Fruit fly (Drosophila melanogaster): ENCODE data around the gene Gdh.

Gdh gene

dm6 chr3R:23964913-23965718 is 22.2 kb upstream of the Gdh start:
- TF ChIP-seq pad (GFP tag; optimal IDR thresholded peaks at IDR 0.05) = no peak
- no peak for TF ChIP-seq Clk (GFP tag; optimal IDR thresholded peaks at IDR 0.05)
- TF ChIP-seq CG5204 (GFP tag; optimal IDR thresholded peaks at IDR 0.05) = no peak
- no peak for TF ChIP-seq toe (GFP tag; optimal IDR thresholded peaks at IDR 0.05)
- TF ChIP-seq Mnt (GFP tag; optimal IDR thresholded peaks at IDR 0.05) = no peak
- no peak for TF ChIP-seq tj (GFP tag; optimal IDR thresholded peaks at IDR 0.05)
- TF ChIP-seq bab1 (GFP tag; optimal IDR thresholded peaks at IDR 0.05) = no peak
- TF ChIP-seq CG7045 (GFP tag; optimal IDR thresholded peaks at IDR 0.05) = no peak
- no peak for TF ChIP-seq CG12768 (GFP tag; optimal IDR thresholded peaks at IDR 0.05)
- no peak for TF ChIP-seq ovo (GFP tag; optimal IDR thresholded peaks at IDR 0.05)
- TF ChIP-seq cic (GFP tag; optimal IDR thresholded peaks at IDR 0.05) = no peak
- TF ChIP-seq kay (GFP tag; ENCODE audit: borderline replicate concordance) = no peak
- TF ChIP-seq Hr96 (GFP tag; optimal IDR thresholded peaks at IDR 0.05) = no peak

dm6 chr3R:23962781-23963222 is 19.9 kb upstream of the Gdh start, which contains the start of gene CG31140:
CG31140 (plus strand) TSS chr3R:23963180.
- TF ChIP-seq ovo (GFP tag; optimal IDR thresholded peaks at IDR 0.05) = no peak
- no peak for TF ChIP-seq bab1 (GFP tag; optimal IDR thresholded peaks at IDR 0.05)
- TF ChIP-seq CG1620 (GFP tag; optimal IDR thresholded peaks at IDR 0.05) = no peak
- TF ChIP-seq CG33017 (tag; optimal IDR thresholded peaks at IDR 0.05) = no peak
- TF ChIP-seq Hr96 (GFP tag; optimal IDR thresholded peaks at IDR 0.05) = peak; percentile 9
- peak; percentile 71 for TF ChIP-seq pad (GFP tag; optimal IDR thresholded peaks at IDR 0.05)
- peak; percentile 20 for TF ChIP-seq CG7045 (GFP tag; optimal IDR thresholded peaks at IDR 0.05)

- no peak for TF ChIP-seq tj (GFP tag; optimal IDR thresholded peaks at IDR 0.05)
- no peak for TF ChIP-seq CG11617 (GFP tag; optimal IDR thresholded peaks at IDR 0.05)
- no peak for TF ChIP-seq CG7045 (GFP tag; optimal IDR thresholded peaks at IDR 0.05)
Observed at dm6 chr3R:23960865-23961264, 18.0 kb upstream of the Gdh start.

DNA sequence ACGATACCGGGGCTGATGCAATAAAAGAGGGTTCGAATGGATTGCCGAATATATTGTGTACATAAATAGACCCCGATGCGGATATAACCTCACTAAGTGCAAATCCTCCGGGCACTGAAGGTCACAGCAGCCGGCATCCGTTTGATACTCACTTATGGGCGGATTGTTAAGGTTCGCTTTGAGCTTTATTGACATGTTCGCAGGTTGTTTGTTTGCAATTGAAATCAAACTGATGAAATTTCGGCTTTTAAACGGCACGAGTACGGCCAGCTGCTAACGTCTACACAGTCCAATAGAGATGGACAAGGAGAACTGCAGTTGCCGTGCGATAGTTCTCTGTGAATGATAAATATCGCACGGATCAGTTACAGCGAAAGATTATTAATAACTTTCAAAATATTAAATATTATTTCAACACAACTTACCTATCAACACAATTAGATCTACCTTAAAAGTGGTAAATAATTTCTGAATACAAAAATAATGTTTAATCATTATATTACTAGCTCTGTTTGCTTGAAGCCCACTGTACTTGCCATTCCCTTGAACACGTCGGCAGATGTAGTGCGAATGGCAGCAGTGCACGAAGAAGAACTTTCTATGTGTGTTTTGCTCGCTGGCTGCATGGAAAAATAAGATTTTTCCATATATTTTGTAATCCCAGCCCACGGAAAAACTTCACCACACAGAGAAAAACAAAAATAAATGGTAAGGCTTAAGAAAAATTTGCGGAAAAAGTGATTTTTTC is 15.4 kb upstream of the Gdh start, which contains the start of the genes GluProRS and AP-1sigma:
Gene GluProRS, minus strand, starts transcription at position 301 of the 748 bp plus-strand sequence.
Gene AP-1sigma, plus strand, starts transcription at position 561 of the 748 bp plus-strand sequence.
- TF ChIP-seq bab1 (GFP tag; optimal IDR thresholded peaks at IDR 0.05) = peak; percentile 89
- TF ChIP-seq Clk (GFP tag; optimal IDR thresholded peaks at IDR 0.05) = peak; percentile 83
- TF ChIP-seq CG7101 (tag; optimal IDR thresholded peaks at IDR 0.05) = peak; percentile 88
- peak; percentile 88 for TF ChIP-seq Mnt (GFP tag; optimal IDR thresholded peaks at IDR 0.05)
- peak; percentile 83 for TF ChIP-seq CG11617 (GFP tag; optimal IDR thresholded peaks at IDR 0.05)
- TF ChIP-seq CG12768 (GFP tag; optimal IDR thresholded peaks at IDR 0.05) = peak; percentile 82
- TF ChIP-seq CG14711 (tag; optimal IDR thresholded peaks at IDR 0.05) = peak; percentile 85
- peak; percentile 45 for TF ChIP-seq cic (GFP tag; optimal IDR thresholded peaks at IDR 0.05)
- TF ChIP-seq toe (GFP tag; optimal IDR thresholded peaks at IDR 0.05) = peak; percentile 93
- TF ChIP-seq Hr96 (GFP tag; optimal IDR thresholded peaks at IDR 0.05) = peak; percentile 79
- peak; percentile 84 for TF ChIP-seq Crg-1 (GFP tag; optimal IDR thresholded peaks at IDR 0.05)
- no peak for TF ChIP-seq kay (GFP tag; ENCODE audit: borderline replicate concordance)
- peak; percentile 63 for TF ChIP-seq tj (GFP tag; optimal IDR thresholded peaks at IDR 0.05)
- TF ChIP-seq CG5204 (GFP tag; optimal IDR thresholded peaks at IDR 0.05) = peak; percentile 91
- no peak for TF ChIP-seq cnc (optimal IDR thresholded peaks at IDR 0.05)
- peak; percentile 72 for TF ChIP-seq pad (GFP tag; optimal IDR thresholded peaks at IDR 0.05)
- peak; percentile 83 for TF ChIP-seq CG7045 (GFP tag; optimal IDR thresholded peaks at IDR 0.05)
- TF ChIP-seq CG1620 (GFP tag; optimal IDR thresholded peaks at IDR 0.05) = peak; percentile 91
- TF ChIP-seq CG33017 (tag; optimal IDR thresholded peaks at IDR 0.05) = peak; percentile 73
- TF ChIP-seq ovo (GFP tag; optimal IDR thresholded peaks at IDR 0.05) = peak; percentile 81

DNA sequence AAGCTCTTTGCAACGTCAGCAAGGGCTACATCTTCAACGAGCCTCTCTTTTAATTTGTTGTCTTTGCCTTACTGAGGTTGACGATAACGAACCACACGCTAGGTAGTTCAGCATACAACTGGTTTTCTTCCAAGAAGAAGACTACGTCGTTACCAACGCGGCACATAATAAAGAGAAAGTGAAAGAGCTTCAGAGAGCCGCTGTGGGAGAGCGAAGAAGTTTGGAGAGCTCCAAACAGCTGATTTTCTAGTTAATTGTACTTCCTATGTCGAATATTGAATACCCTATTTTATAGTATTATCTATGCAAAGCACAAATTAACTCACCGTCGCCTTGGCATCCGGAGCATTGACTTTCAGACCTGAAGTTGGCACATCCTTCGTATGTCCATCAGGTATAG is 12.5 kb upstream of the Gdh start:
- TF ChIP-seq CG1620 (GFP tag; optimal IDR thresholded peaks at IDR 0.05) = no peak
- no peak for TF ChIP-seq Clk (GFP tag; optimal IDR thresholded peaks at IDR 0.05)
- no peak for TF ChIP-seq CG5204 (GFP tag; optimal IDR thresholded peaks at IDR 0.05)
- no peak for TF ChIP-seq Mnt (GFP tag; optimal IDR thresholded peaks at IDR 0.05)
- no peak for TF ChIP-seq CG14711 (tag; optimal IDR thresholded peaks at IDR 0.05)
- TF ChIP-seq Hr96 (GFP tag; optimal IDR thresholded peaks at IDR 0.05) = no peak
- TF ChIP-seq pad (GFP tag; optimal IDR thresholded peaks at IDR 0.05) = no peak
- TF ChIP-seq CG11617 (GFP tag; optimal IDR thresholded peaks at IDR 0.05) = no peak
- no peak for TF ChIP-seq CG7045 (GFP tag; optimal IDR thresholded peaks at IDR 0.05)
- TF ChIP-seq CG12768 (GFP tag; optimal IDR thresholded peaks at IDR 0.05) = no peak
- no peak for TF ChIP-seq ovo (GFP tag; optimal IDR thresholded peaks at IDR 0.05)
